Worm (Caenorhabditis elegans) whole organism, late embryonic: ENCODE measurements around the gene C33H5.1.

Source experiments
- ceh-24 ChIP-seq: sonication (generic microtip); optimal IDR thresholded peaks from 2 replicates; lab custom pipeline; 2016; ENCODE audit warnings: mild to moderate bottlenecking, missing genetic modification characterization, missing compliant biosample characterization
- dmd-4 ChIP-seq: sonication (generic microtip); optimal IDR thresholded peaks from 2 replicates; lab custom pipeline; 2016; ENCODE audit warnings: borderline replicate concordance, missing genetic modification characterization, missing compliant biosample characterization
- elt-2 ChIP-seq: sonication (generic microtip); optimal IDR thresholded peaks from 2 replicates; lab custom pipeline; 2016; ENCODE audit warnings: missing genetic modification reagents, missing genetic modification characterization, missing compliant biosample characterization

DNA sequence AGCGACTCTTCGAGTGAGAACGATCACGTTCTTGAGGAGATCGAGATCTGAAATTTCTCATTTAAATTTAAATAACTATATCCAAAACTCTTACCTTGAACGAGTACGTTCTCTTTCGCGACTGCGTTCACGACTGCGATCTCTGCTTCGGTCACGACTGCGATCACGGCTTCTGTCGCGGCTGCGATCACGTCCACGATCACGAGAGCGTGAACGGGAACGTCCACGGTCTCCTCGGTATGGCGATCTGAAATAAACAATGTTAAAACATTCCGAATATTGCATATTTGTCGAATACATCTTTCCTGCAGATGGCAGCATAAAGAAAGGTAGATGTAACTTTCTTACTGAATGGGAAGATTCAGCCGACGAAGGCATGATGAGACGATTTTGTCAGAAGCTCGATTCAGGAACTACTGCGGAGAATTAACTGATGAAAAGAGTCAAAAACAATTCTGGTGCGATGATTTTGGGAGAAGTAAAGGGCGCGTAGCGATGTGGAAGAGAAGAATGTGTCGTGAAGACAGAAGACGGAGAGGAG is 18.5 kb upstream of the C33H5.1 start:
- TF ChIP-seq ceh-24 (tag; lab: Kevin White, UChicago) (no peak), elt-2 (no peak), dmd-4 (tag; lab: Kevin White, UChicago) (no peak)
